Worm (Caenorhabditis elegans) whole organism, L4 larva: ENCODE measurements around the gene C35B1.4.

Source experiments
- F37D6.2 ChIP-seq: sonication (generic microtip); optimal IDR thresholded peaks from 2 replicates; lab custom pipeline; 2016; ENCODE audit warnings: mild to moderate bottlenecking, missing genetic modification characterization, missing compliant biosample characterization
- F44E2.7 ChIP-seq: fragments of 200-800 bp; sonication (Bioruptor generic); IDR thresholded peaks from 2 replicates; pipeline ENCODE4 v2.1.2; 2022; ENCODE audit warnings: missing genetic modification characterization, missing compliant biosample characterization
- Y105C5A.15 ChIP-seq: fragments of 200-800 bp; sonication (Bioruptor generic); IDR thresholded peaks from 2 replicates; pipeline ENCODE4 v1.3.6; 2022; ENCODE audit warnings: missing genetic modification characterization, missing compliant biosample characterization
- Y75B8A.6 ChIP-seq: fragments of 200-800 bp; sonication (Bioruptor generic); IDR thresholded peaks from 2 replicates; pipeline ENCODE4 v1.3.6; 2022; ENCODE audit warnings: missing genetic modification reagents, missing genetic modification characterization, missing compliant biosample characterization
- ZK337.2 ChIP-seq: fragments of 200-800 bp; sonication (Bioruptor generic); IDR thresholded peaks from 2 replicates; pipeline ENCODE4 v1.3.6; 2022; ENCODE audit warnings: missing genetic modification reagents, missing genetic modification characterization, missing compliant biosample characterization
- aha-1 ChIP-seq: fragments of 150-350 bp; peaks from one replicate; lab custom pipeline; 2014; ENCODE audit warnings: missing biosample characterization, missing genetic modification characterization
- ama-1 ChIP-seq: fragments of 150-350 bp; optimal IDR thresholded peaks from 2 replicates; lab custom pipeline; 2014; ENCODE audit warnings: inconsistent platforms, mixed read lengths
- arid-1 ChIP-seq: fragments of 200-800 bp; sonication (Bioruptor generic); conservative IDR thresholded peaks from 2 replicates; pipeline ENCODE4 v1.3.6; 2022; ENCODE audit warnings: missing genetic modification reagents, missing genetic modification characterization, missing compliant biosample characterization
- ceh-32 ChIP-seq: sonication (generic microtip); optimal IDR thresholded peaks from 2 replicates; lab custom pipeline; 2016; ENCODE audit warnings: mild to moderate bottlenecking, missing genetic modification characterization, missing compliant biosample characterization; ENCODE audit not compliant: poor library complexity
- ceh-44 ChIP-seq: fragments of 200-800 bp; sonication (Bioruptor generic); IDR thresholded peaks from 2 replicates; pipeline ENCODE4 v1.3.6; 2022; ENCODE audit warnings: missing genetic modification reagents, missing genetic modification characterization, missing compliant biosample characterization
- ceh-82 ChIP-seq: sonication (generic microtip); optimal IDR thresholded peaks from 2 replicates; lab custom pipeline; 2017; ENCODE audit warnings: missing biosample characterization, missing genetic modification characterization
- daf-12 ChIP-seq: fragments of 150-350 bp; optimal IDR thresholded peaks from 2 replicates; lab custom pipeline; 2014; ENCODE audit warnings: missing biosample characterization, missing genetic modification reagents, missing genetic modification characterization
- daf-16 ChIP-seq, 3 experiments: sonication (generic microtip); optimal IDR thresholded peaks; 2 replicates each; lab custom pipeline; 2016 to 2017; ENCODE audit warnings: missing genetic modification characterization in 3 of 3, missing genetic modification reagents in 3 of 3, mild to moderate bottlenecking in 2 of 3, missing compliant biosample characterization in 2 of 3, missing biosample characterization in 1 of 3, moderate library complexity in 1 of 3
- daf-19 ChIP-seq: fragments of 200-800 bp; sonication (Bioruptor generic); conservative IDR thresholded peaks from 2 replicates; pipeline ENCODE4 v1.3.6; 2022; ENCODE audit warnings: missing genetic modification characterization, missing compliant biosample characterization
- daf-8 ChIP-seq: fragments of 200-800 bp; sonication (Bioruptor generic); IDR thresholded peaks from 2 replicates; pipeline ENCODE4 v1.3.6; 2022; ENCODE audit warnings: missing genetic modification characterization, missing compliant biosample characterization
- dmd-6 ChIP-seq: fragments of 200-800 bp; sonication (Bioruptor generic); IDR thresholded peaks from 2 replicates; pipeline ENCODE4 v1.3.6; 2022; ENCODE audit warnings: missing genetic modification reagents, missing genetic modification characterization, missing compliant biosample characterization
- dmd-8 ChIP-seq: fragments of 200-800 bp; sonication (Bioruptor generic); IDR thresholded peaks from 2 replicates; pipeline ENCODE4 v1.3.6; 2022; ENCODE audit warnings: missing genetic modification characterization, missing compliant biosample characterization
- dpl-1 ChIP-seq: fragments of 150-350 bp; optimal IDR thresholded peaks from 2 replicates; lab custom pipeline; 2014; ENCODE audit warnings: missing biosample characterization, missing genetic modification reagents, missing genetic modification characterization
- dve-1 ChIP-seq: sonication (generic microtip); optimal IDR thresholded peaks from 2 replicates; lab custom pipeline; 2017; ENCODE audit warnings: antibody characterized with exemption, mild to moderate bottlenecking, missing genetic modification characterization, missing compliant biosample characterization; ENCODE audit not compliant: insufficient read depth
- egl-27 ChIP-seq: sonication (generic microtip); optimal IDR thresholded peaks from 3 replicates; lab custom pipeline; 2017; ENCODE audit warnings: missing biosample characterization, missing genetic modification reagents, missing genetic modification characterization
- egl-43 ChIP-seq: fragments of 200-800 bp; sonication (Bioruptor generic); IDR thresholded peaks from 2 replicates; pipeline ENCODE4 v1.3.6; 2022; ENCODE audit warnings: missing genetic modification reagents, missing genetic modification characterization, missing compliant biosample characterization
- fkh-10 ChIP-seq: fragments of 150-350 bp; optimal IDR thresholded peaks from 2 replicates; lab custom pipeline; 2014; ENCODE audit warnings: missing biosample characterization, missing genetic modification reagents, missing genetic modification characterization
- fos-1 ChIP-seq: fragments of 150-350 bp; optimal IDR thresholded peaks from 2 replicates; lab custom pipeline; 2014; ENCODE audit warnings: missing biosample characterization, missing genetic modification characterization
- gei-8 ChIP-seq: fragments of 200-800 bp; sonication (Bioruptor generic); optimal IDR thresholded peaks from 2 replicates; lab custom pipeline; 2018; ENCODE audit warnings: mild to moderate bottlenecking, missing genetic modification characterization, missing compliant biosample characterization
- hif-1 ChIP-seq, 2 experiments: sonication (generic microtip); optimal IDR thresholded peaks; 2 replicates each; lab custom pipeline; 2016 to 2017; ENCODE audit warnings: missing compliant biosample characterization in 2 of 2, missing genetic modification characterization in 2 of 2, missing genetic modification reagents in 2 of 2, missing genotype in 2 of 2, mild to moderate bottlenecking in 1 of 2
- hlh-11 ChIP-seq: fragments of 200-800 bp; sonication (Bioruptor generic); optimal IDR thresholded peaks from 2 replicates; lab custom pipeline; 2018; ENCODE audit warnings: mild to moderate bottlenecking, missing genetic modification characterization, missing compliant biosample characterization
- lim-7 ChIP-seq: fragments of 200-800 bp; sonication (Bioruptor generic); IDR thresholded peaks from 2 replicates; pipeline ENCODE4 v1.3.6; 2022; ENCODE audit warnings: missing genetic modification characterization, missing compliant biosample characterization
- lin-13 ChIP-seq: fragments of 150-350 bp; optimal IDR thresholded peaks from 2 replicates; lab custom pipeline; 2014; ENCODE audit warnings: missing biosample characterization, missing genetic modification reagents, missing genetic modification characterization
- lin-38 ChIP-seq: fragments of 200-800 bp; sonication (Bioruptor generic); IDR thresholded peaks from 2 replicates; pipeline ENCODE4 v1.3.6; 2022; ENCODE audit warnings: missing genetic modification reagents, missing genetic modification characterization, missing compliant biosample characterization
- madf-9 ChIP-seq: fragments of 200-800 bp; sonication (Bioruptor generic); conservative IDR thresholded peaks from 2 replicates; pipeline ENCODE4 v1.3.6; 2022; ENCODE audit warnings: missing genetic modification reagents, missing genetic modification characterization, missing compliant biosample characterization
- mdl-1 ChIP-seq, 2 experiments: fragments of 150-350 bp in 1 of 2; sonication (generic microtip) in 1 of 2; optimal IDR thresholded peaks; 2 replicates each; lab custom pipeline; 2014 to 2017; ENCODE audit warnings: missing biosample characterization in 2 of 2, missing genetic modification characterization in 2 of 2
- nhr-10 ChIP-seq: fragments of 150-350 bp; optimal IDR thresholded peaks from 2 replicates; lab custom pipeline; 2014; ENCODE audit warnings: missing biosample characterization, missing genetic modification characterization
- nhr-102 ChIP-seq: sonication (generic microtip); optimal IDR thresholded peaks from 2 replicates; lab custom pipeline; 2016; ENCODE audit warnings: mild to moderate bottlenecking, missing genetic modification characterization, moderate library complexity, missing compliant biosample characterization
- nhr-25 ChIP-seq: sonication (generic microtip); optimal IDR thresholded peaks from 2 replicates; lab custom pipeline; 2017; ENCODE audit warnings: missing genetic modification characterization, mild to moderate bottlenecking, missing compliant biosample characterization, antibody characterized with exemption, moderate library complexity, borderline replicate concordance; ENCODE audit not compliant: insufficient read depth
- nhr-41 ChIP-seq: fragments of 200-800 bp; sonication (Bioruptor generic); IDR thresholded peaks from 2 replicates; pipeline ENCODE4 v1.3.6; 2022; ENCODE audit warnings: missing genetic modification reagents, missing genetic modification characterization, missing compliant biosample characterization
- nhr-48 ChIP-seq: sonication (generic microtip); optimal IDR thresholded peaks from 2 replicates; lab custom pipeline; 2016; ENCODE audit warnings: mild to moderate bottlenecking, missing genetic modification characterization, missing compliant biosample characterization
- nhr-6 ChIP-seq: fragments of 150-350 bp; optimal IDR thresholded peaks from 2 replicates; lab custom pipeline; 2014; ENCODE audit warnings: missing biosample characterization, missing genetic modification characterization
- pha-4 ChIP-seq, 2 experiments: fragments of 150-350 bp in 1 of 2; fragments of 200-800 bp in 1 of 2; sonication (Bioruptor generic) in 1 of 2; IDR thresholded peaks in 1 of 2; optimal IDR thresholded peaks in 1 of 2; 2 replicates each; pipeline versions ENCODE4 v1.3.6 to Lab custom; 2014 to 2022; ENCODE audit warnings: missing genetic modification characterization in 2 of 2, missing genetic modification reagents in 2 of 2, missing biosample characterization in 1 of 2, missing compliant biosample characterization in 1 of 2
- php-3 ChIP-seq: fragments of 200-800 bp; sonication (Bioruptor generic); IDR thresholded peaks from 2 replicates; pipeline ENCODE4 v1.3.6; 2022; ENCODE audit warnings: missing genetic modification reagents, missing genetic modification characterization, missing compliant biosample characterization
- rbr-2 ChIP-seq: sonication (generic microtip); optimal IDR thresholded peaks from 2 replicates; lab custom pipeline; 2016; ENCODE audit warnings: missing genotype, missing genetic modification characterization, missing compliant biosample characterization
- saeg-2 ChIP-seq: fragments of 200-800 bp; sonication (Bioruptor generic); IDR thresholded peaks from 2 replicates; pipeline ENCODE4 v1.3.6; 2022; ENCODE audit warnings: missing genetic modification reagents, missing genetic modification characterization, missing compliant biosample characterization
- sdz-12 ChIP-seq: fragments of 200-800 bp; sonication (Bioruptor generic); optimal IDR thresholded peaks from 2 replicates; lab custom pipeline; 2018; ENCODE audit warnings: mild to moderate bottlenecking, missing genetic modification characterization, missing compliant biosample characterization
- set-16 ChIP-seq: fragments of 200-800 bp; sonication (Bioruptor generic); IDR thresholded peaks from 2 replicates; pipeline ENCODE4 v1.3.6; 2022; ENCODE audit warnings: missing genetic modification reagents, missing genetic modification characterization, missing compliant biosample characterization
- spr-1 ChIP-seq: sonication (generic microtip); optimal IDR thresholded peaks from 2 replicates; lab custom pipeline; 2016; ENCODE audit warnings: mild to moderate bottlenecking, missing genetic modification characterization, missing compliant biosample characterization
- tra-1 ChIP-seq: fragments of 200-800 bp; sonication (Bioruptor generic); IDR thresholded peaks from 2 replicates; pipeline ENCODE4 v1.3.6; 2022; ENCODE audit warnings: missing genetic modification reagents, missing genetic modification characterization, missing compliant biosample characterization
- unc-39 ChIP-seq: sonication (generic microtip); optimal IDR thresholded peaks from 2 replicates; lab custom pipeline; 2017; ENCODE audit warnings: missing biosample characterization, missing genetic modification characterization
- zag-1 ChIP-seq: fragments of 150-350 bp; optimal IDR thresholded peaks from 2 replicates; lab custom pipeline; 2014; ENCODE audit warnings: missing biosample characterization, missing genetic modification characterization
- zfp-3 ChIP-seq: fragments of 200-800 bp; sonication (Bioruptor generic); conservative IDR thresholded peaks from 2 replicates; pipeline ENCODE4 v1.3.6; 2022; ENCODE audit warnings: missing genetic modification reagents, missing genetic modification characterization, missing compliant biosample characterization
- zip-2 ChIP-seq: fragments of 150-350 bp; optimal IDR thresholded peaks from 2 replicates; lab custom pipeline; 2014; ENCODE audit warnings: missing biosample characterization, missing genetic modification characterization
- ztf-11 ChIP-seq: fragments of 150-350 bp; optimal IDR thresholded peaks from 2 replicates; lab custom pipeline; 2014; ENCODE audit warnings: missing biosample characterization, missing genetic modification characterization

The C35B1.4 gene

ce11 chrIV:4034883-4035282 is 44.7 kb upstream of the C35B1.4 start, which contains the start of gene hlh-30:
TSS of gene hlh-30 (minus strand) at chrIV:4034951.
- TF ChIP-seq egl-43 = peak; percentile 68
- TF ChIP-seq nhr-41 (GFP tag; lab: Robert Waterston, UW) = no peak
- TF ChIP-seq Y105C5A.15 (GFP tag; lab: Robert Waterston, UW) = no peak
- no peak for TF ChIP-seq arid-1 (GFP tag; lab: Robert Waterston, UW)
- TF ChIP-seq daf-12 = no peak
- TF ChIP-seq ceh-44 (GFP tag; lab: Robert Waterston, UW) = 0 out of 2 replicates have a peak, but pooled peaks have one; percentile 10
- no peak for TF ChIP-seq dmd-8 (GFP tag; lab: Robert Waterston, UW)
- TF ChIP-seq spr-1 (tag; lab: Kevin White, UChicago) = no peak
- TF ChIP-seq fkh-10 (GFP tag; lab: Kevin White, UChicago) = peak; percentile 30
- peak in 1 of 2 experiments; percentile 73 for TF ChIP-seq hif-1 (tag; optimal IDR thresholded peaks at IDR 0.05; lab: Kevin White, UChicago)
- TF ChIP-seq zip-2 (tag; lab: Kevin White, UChicago) = no peak
- no peak for TF ChIP-seq ama-1 (lab: Kevin White, UChicago)
- no peak for TF ChIP-seq egl-27
- peak; percentile 47 for TF ChIP-seq hlh-11
- 0 out of 2 replicates have a peak, but pooled peaks have one; percentile 37 for TF ChIP-seq madf-9 (GFP tag; lab: Robert Waterston, UW)
- no peak for TF ChIP-seq nhr-25 (tag; lab: Kevin White, UChicago)
- no peak for TF ChIP-seq lin-13 (GFP tag; lab: Kevin White, UChicago)
- TF ChIP-seq dmd-6 (GFP tag; lab: Robert Waterston, UW) = peak; percentile 70
- TF ChIP-seq aha-1 (tag; lab: Kevin White, UChicago) = peak; percentile 82
- TF ChIP-seq F44E2.7 (GFP tag; lab: Robert Waterston, UW) = no peak
- TF ChIP-seq ceh-82 (tag; lab: Kevin White, UChicago) = no peak
- no peak for TF ChIP-seq Y75B8A.6 (GFP tag; lab: Robert Waterston, UW)
- no peak for TF ChIP-seq nhr-10 (tag; lab: Kevin White, UChicago)
- peak in 1 of 2 experiments; percentile 35 for TF ChIP-seq mdl-1 (tag; optimal IDR thresholded peaks at IDR 0.05; lab: Kevin White, UChicago)
- peak; percentile 20 for TF ChIP-seq nhr-6
- TF ChIP-seq gei-8 (GFP tag; lab: Kevin White, UChicago) = no peak
- no peak for TF ChIP-seq sdz-12
- TF ChIP-seq saeg-2 (GFP tag; lab: Robert Waterston, UW) = no peak
- TF ChIP-seq daf-19 (GFP tag; lab: Robert Waterston, UW) = no peak
- TF ChIP-seq php-3 = no peak
- TF ChIP-seq lim-7 (GFP tag; lab: Robert Waterston, UW) = 0 out of 2 replicates have a peak, but pooled peaks have one; percentile 25
- TF ChIP-seq unc-39 (tag; lab: Kevin White, UChicago) = no peak
- no peak for TF ChIP-seq ZK337.2 (GFP tag; lab: Robert Waterston, UW)
- peak; percentile 20 for TF ChIP-seq nhr-48 (tag; lab: Kevin White, UChicago)
- TF ChIP-seq daf-8 (GFP tag; lab: Robert Waterston, UW) = no peak
- peak; percentile 90 for TF ChIP-seq set-16
- no peak for TF ChIP-seq dpl-1 (GFP tag; lab: Kevin White, UChicago)
- TF ChIP-seq daf-16 (GFP tag; optimal IDR thresholded peaks at IDR 0.05; lab: Kevin White, UChicago) = no peak
- TF ChIP-seq daf-16 (tag; optimal IDR thresholded peaks at IDR 0.05; lab: Kevin White, UChicago) = peak; percentile 12
- TF ChIP-seq dve-1 = peak; percentile 29
- TF ChIP-seq ztf-11 (tag; lab: Kevin White, UChicago) = no peak
- peak; percentile 72 for TF ChIP-seq rbr-2
- peak; percentile 68 for TF ChIP-seq F37D6.2 (tag; lab: Kevin White, UChicago)
- TF ChIP-seq tra-1 (GFP tag; lab: Robert Waterston, UW) = 0 out of 2 replicates have a peak, but pooled peaks have one; percentile 38
- TF ChIP-seq fos-1 (tag; lab: Kevin White, UChicago) = no peak
- no peak for TF ChIP-seq zfp-3 (GFP tag; lab: Robert Waterston, UW)
- peak; percentile 38; the same call in 1 of the 2 replicates for TF ChIP-seq lin-38 (GFP tag; lab: Robert Waterston, UW)
- TF ChIP-seq pha-4 (GFP tag; IDR thresholded peaks at IDR 0.05; lab: Robert Waterston, UW) = 0 out of 2 replicates have a peak, but pooled peaks have one; percentile 7
- no peak for TF ChIP-seq pha-4 (tag; optimal IDR thresholded peaks at IDR 0.05; lab: Kevin White, UChicago)
- no peak for TF ChIP-seq zag-1 (tag; lab: Kevin White, UChicago)
- TF ChIP-seq nhr-102 (tag; lab: Kevin White, UChicago) = no peak
- TF ChIP-seq ceh-32 = no peak
